Worm (Caenorhabditis elegans): ENCODE data around the gene mdt-15.

mdt-15 gene

DNA sequence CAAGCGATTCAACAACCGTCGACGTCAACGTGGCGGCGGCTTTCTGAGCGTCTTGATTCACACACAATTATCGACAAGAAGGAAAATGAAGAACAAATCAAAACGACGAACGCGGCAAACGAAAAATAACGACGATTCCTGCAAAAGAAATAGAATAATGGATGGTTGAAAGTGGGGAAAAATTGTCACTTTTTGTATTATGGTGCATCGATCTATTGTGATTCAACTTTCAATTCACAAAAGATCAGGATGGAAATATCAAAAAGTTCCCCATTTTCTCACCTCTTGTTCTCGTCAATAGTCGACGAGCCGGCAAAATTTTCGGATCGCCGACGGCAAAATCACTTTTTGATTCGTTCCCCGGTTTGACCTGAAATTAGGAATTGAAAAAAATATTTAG lies at the start of gene mdt-15, which contains the start of gene R12B2.13:
mdt-15 (minus strand) TSS at position 376 of the 400 bp plus-strand sequence.
R12B2.13 (minus strand) TSS at position 101 of the 400 bp plus-strand sequence.
- TF ChIP-seq ets-7 (tag; optimal IDR thresholded peaks at IDR 0.05): no peak
- TF ChIP-seq tra-4 (tag; optimal IDR thresholded peaks at IDR 0.05): no peak
- no peak for TF ChIP-seq scrt-1 (GFP tag; IDR thresholded peaks at IDR 0.05)
- no peak for TF ChIP-seq ceh-13 (GFP tag; optimal IDR thresholded peaks at IDR 0.05)
- TF ChIP-seq ceh-36 (tag; optimal IDR thresholded peaks at IDR 0.05): no peak
- no peak for TF ChIP-seq F13C5.2 (tag; optimal IDR thresholded peaks at IDR 0.05)
- no peak for TF ChIP-seq B0310.2 (tag; optimal IDR thresholded peaks at IDR 0.05)
- TF ChIP-seq sea-1 (GFP tag; conservative IDR thresholded peaks at IDR 0.05): no peak
- no peak for TF ChIP-seq hmg-4 (GFP tag; optimal IDR thresholded peaks at IDR 0.05)
- no peak for TF ChIP-seq flt-1 (GFP tag; IDR thresholded peaks at IDR 0.05)
- no peak for TF ChIP-seq tbx-37 (GFP tag; conservative IDR thresholded peaks at IDR 0.05)
- TF ChIP-seq aly-1 (tag; optimal IDR thresholded peaks at IDR 0.05): no peak

DNA sequence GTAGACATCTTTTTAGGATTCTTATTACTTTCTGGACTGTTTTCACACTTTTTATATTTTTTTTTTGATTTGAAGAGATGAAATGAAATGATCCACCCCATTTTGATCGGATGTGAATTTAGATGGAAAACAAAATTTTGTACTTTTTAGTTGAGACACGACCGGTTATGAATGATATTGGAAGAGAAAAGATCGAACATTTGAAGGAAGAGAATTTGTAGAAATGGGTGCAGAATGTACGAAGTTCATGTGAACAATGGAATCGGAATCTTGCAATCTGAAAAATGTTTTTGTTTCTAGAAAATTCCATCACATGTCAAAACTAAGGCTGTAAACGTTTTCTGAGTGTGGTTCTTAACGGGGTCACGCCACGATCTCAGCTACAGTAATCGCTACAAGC lies 49.3 kb upstream of the mdt-15 start, which contains the start of gene F01F1.14:
F01F1.14 (minus strand) TSS at position 101 of the 400 bp plus-strand sequence.
- TF ChIP-seq tra-4 (tag; optimal IDR thresholded peaks at IDR 0.05) (no peak), ceh-36 (tag; optimal IDR thresholded peaks at IDR 0.05) (no peak), flt-1 (GFP tag; IDR thresholded peaks at IDR 0.05) (no peak), B0310.2 (tag; optimal IDR thresholded peaks at IDR 0.05) (no peak), ceh-13 (GFP tag; optimal IDR thresholded peaks at IDR 0.05) (no peak), hmbx-1 (tag; optimal IDR thresholded peaks at IDR 0.05) (no peak), ama-1 (optimal IDR thresholded peaks at IDR 0.05) (no peak), tbx-37 (GFP tag; conservative IDR thresholded peaks at IDR 0.05) (no peak), F13C5.2 (tag; optimal IDR thresholded peaks at IDR 0.05) (no peak), aly-1 (tag; optimal IDR thresholded peaks at IDR 0.05) (no peak)

ce11 chrIII:5882284-5882683 lies 48.7 kb upstream of the mdt-15 start:
- TF ChIP-seq tra-4 (tag; optimal IDR thresholded peaks at IDR 0.05) (no peak), ama-1 (optimal IDR thresholded peaks at IDR 0.05) (peak; percentile 14)

- TF ChIP-seq scrt-1 (GFP tag; IDR thresholded peaks at IDR 0.05) (no peak), ceh-13 (GFP tag; optimal IDR thresholded peaks at IDR 0.05) (no peak), flt-1 (GFP tag; IDR thresholded peaks at IDR 0.05) (no peak), tbx-37 (GFP tag; conservative IDR thresholded peaks at IDR 0.05) (no peak), F13C5.2 (tag; optimal IDR thresholded peaks at IDR 0.05) (no peak), tbx-11 (GFP tag; IDR thresholded peaks at IDR 0.05) (no peak), aly-1 (tag; optimal IDR thresholded peaks at IDR 0.05) (no peak), tra-4 (tag; optimal IDR thresholded peaks at IDR 0.05) (no peak), sea-1 (GFP tag; conservative IDR thresholded peaks at IDR 0.05) (no peak), B0310.2 (tag; optimal IDR thresholded peaks at IDR 0.05) (no peak), pes-1 (GFP tag; IDR thresholded peaks at IDR 0.05) (no peak), ama-1 (optimal IDR thresholded peaks at IDR 0.05) (no peak), hnd-1 (tag; optimal IDR thresholded peaks at IDR 0.05) (no peak), hmg-4 (GFP tag; optimal IDR thresholded peaks at IDR 0.05) (no peak), hmbx-1 (tag; optimal IDR thresholded peaks at IDR 0.05) (no peak), ets-7 (tag; optimal IDR thresholded peaks at IDR 0.05) (no peak), ceh-36 (tag; optimal IDR thresholded peaks at IDR 0.05) (no peak)
Observed at ce11 chrIII:5879291-5879968, 45.9 kb upstream of the mdt-15 start, which contains the start of gene hpo-10. hpo-10 (plus strand) TSS chrIII:5879489.

DNA sequence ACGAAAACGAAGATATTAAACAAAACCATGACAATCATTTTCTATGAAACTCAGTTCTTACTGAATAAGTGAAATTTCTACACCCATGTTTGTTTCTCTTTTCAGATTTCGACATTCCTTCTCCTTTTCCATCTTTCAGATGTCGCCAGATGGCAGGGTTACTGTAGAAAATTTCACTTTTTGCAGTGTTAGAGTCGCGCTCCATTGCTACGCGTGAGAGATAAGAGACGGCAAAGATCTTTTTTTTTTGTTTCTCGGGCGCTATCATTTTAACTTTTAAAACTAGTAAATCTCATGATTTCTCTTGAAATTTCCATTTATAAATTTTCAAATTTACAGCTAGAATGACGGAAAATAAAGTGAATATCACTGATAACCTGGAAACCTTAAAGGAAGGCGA lies 44.7 kb upstream of the mdt-15 start, which contains the start of the genes mig-21 and F01F1.2:
mig-21 (minus strand) TSS at position 166 of the 400 bp plus-strand sequence.
F01F1.2 (plus strand) TSS at position 340 of the 400 bp plus-strand sequence.
- TF ChIP-seq ets-7 (tag; optimal IDR thresholded peaks at IDR 0.05) (no peak), sea-1 (GFP tag; conservative IDR thresholded peaks at IDR 0.05) (no peak), F13C5.2 (tag; optimal IDR thresholded peaks at IDR 0.05) (no peak), tra-4 (tag; optimal IDR thresholded peaks at IDR 0.05) (no peak), hmbx-1 (tag; optimal IDR thresholded peaks at IDR 0.05) (no peak), tbx-11 (GFP tag; IDR thresholded peaks at IDR 0.05) (no peak), ceh-13 (GFP tag; optimal IDR thresholded peaks at IDR 0.05) (no peak), B0310.2 (tag; optimal IDR thresholded peaks at IDR 0.05) (no peak), flt-1 (GFP tag; IDR thresholded peaks at IDR 0.05) (no peak), ama-1 (optimal IDR thresholded peaks at IDR 0.05) (no peak), tbx-37 (GFP tag; conservative IDR thresholded peaks at IDR 0.05) (no peak), ceh-36 (tag; optimal IDR thresholded peaks at IDR 0.05) (no peak), hnd-1 (tag; optimal IDR thresholded peaks at IDR 0.05) (no peak), scrt-1 (GFP tag; IDR thresholded peaks at IDR 0.05) (no peak), pes-1 (GFP tag; IDR thresholded peaks at IDR 0.05) (no peak), hmg-4 (GFP tag; optimal IDR thresholded peaks at IDR 0.05) (no peak)

DNA sequence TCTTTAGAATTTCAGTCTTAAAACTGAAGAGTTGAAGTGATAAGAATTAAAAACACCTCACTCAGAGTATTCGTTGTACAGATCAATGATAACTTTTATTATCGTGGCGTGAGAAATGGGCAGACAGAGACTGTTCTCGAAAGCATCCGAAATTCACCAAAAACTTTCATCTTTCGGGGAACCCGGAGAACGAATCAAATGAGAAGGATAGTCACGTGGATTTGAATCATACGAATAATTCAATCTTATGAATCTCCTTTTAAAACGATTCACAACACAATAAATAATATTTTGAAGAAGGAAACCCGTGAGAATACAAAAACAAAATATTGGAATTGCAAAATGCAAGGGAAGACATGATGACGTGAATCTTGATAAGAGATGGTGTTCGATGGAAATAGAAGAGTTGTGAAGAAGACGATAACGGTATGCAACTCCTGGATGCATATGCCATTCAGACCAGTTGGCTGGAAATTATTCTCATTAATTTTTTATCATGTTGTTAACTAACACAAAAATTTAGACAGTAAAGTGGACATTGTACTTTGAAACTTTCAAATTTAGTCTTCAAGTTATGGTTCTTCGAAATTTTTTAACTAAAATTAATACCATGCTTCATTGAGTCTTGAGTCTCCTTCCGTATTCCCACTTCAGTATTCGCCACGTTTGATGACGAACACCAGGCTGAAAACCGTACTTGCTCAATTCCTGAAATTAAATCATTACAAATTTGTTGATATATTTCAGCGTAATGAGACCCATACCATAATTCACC lies 43.5 kb upstream of the mdt-15 start:
- TF ChIP-seq ceh-13 (GFP tag; optimal IDR thresholded peaks at IDR 0.05) (no peak), hnd-1 (tag; optimal IDR thresholded peaks at IDR 0.05) (no peak), pes-1 (GFP tag; IDR thresholded peaks at IDR 0.05) (no peak), sea-1 (GFP tag; conservative IDR thresholded peaks at IDR 0.05) (no peak), aly-1 (tag; optimal IDR thresholded peaks at IDR 0.05) (no peak), B0310.2 (tag; optimal IDR thresholded peaks at IDR 0.05) (no peak), tra-4 (tag; optimal IDR thresholded peaks at IDR 0.05) (no peak), tbx-11 (GFP tag; IDR thresholded peaks at IDR 0.05) (no peak), hmbx-1 (tag; optimal IDR thresholded peaks at IDR 0.05) (no peak), ets-7 (tag; optimal IDR thresholded peaks at IDR 0.05) (no peak), hmg-4 (GFP tag; optimal IDR thresholded peaks at IDR 0.05) (no peak), flt-1 (GFP tag; IDR thresholded peaks at IDR 0.05) (no peak), ama-1 (optimal IDR thresholded peaks at IDR 0.05) (no peak), F13C5.2 (tag; optimal IDR thresholded peaks at IDR 0.05) (no peak), scrt-1 (GFP tag; IDR thresholded peaks at IDR 0.05) (no peak)
